Worm (Caenorhabditis elegans): ENCODE data around the gene str-217.

DNA sequence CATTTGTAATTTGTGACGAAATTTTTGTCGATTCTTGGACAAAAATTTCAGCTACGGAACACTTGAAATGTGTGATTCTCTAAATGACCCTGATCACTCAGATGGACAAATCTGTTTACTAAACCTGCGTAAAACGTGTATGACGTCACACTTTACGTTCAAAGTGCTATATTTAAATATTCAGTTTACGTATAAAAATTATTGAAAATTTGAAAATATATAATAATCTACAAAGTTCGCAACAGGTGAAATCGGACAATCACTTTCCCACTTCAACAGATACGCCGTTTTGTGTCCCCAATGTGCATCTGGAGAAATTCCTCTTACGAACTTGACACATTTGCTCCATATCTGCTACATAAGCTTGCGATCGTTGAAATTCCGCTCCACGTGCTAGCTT, 5.1 kb upstream of the str-217 start, which contains the start of gene srh-131:
- TF ChIP-seq ama-1 (optimal IDR thresholded peaks at IDR 0.05) (no peak), tbx-37 (GFP tag; conservative IDR thresholded peaks at IDR 0.05) (no peak), hnd-1 (tag; optimal IDR thresholded peaks at IDR 0.05) (no peak), flt-1 (GFP tag; IDR thresholded peaks at IDR 0.05) (no peak), ets-7 (tag; optimal IDR thresholded peaks at IDR 0.05) (no peak), hmg-4 (GFP tag; optimal IDR thresholded peaks at IDR 0.05) (no peak), tbx-11 (GFP tag; IDR thresholded peaks at IDR 0.05) (no peak), sea-1 (GFP tag; conservative IDR thresholded peaks at IDR 0.05) (no peak), pes-1 (GFP tag; IDR thresholded peaks at IDR 0.05) (no peak), tra-4 (tag; optimal IDR thresholded peaks at IDR 0.05) (no peak), hmbx-1 (tag; optimal IDR thresholded peaks at IDR 0.05) (no peak), B0310.2 (tag; optimal IDR thresholded peaks at IDR 0.05) (no peak), aly-1 (tag; optimal IDR thresholded peaks at IDR 0.05) (no peak), scrt-1 (GFP tag; IDR thresholded peaks at IDR 0.05) (no peak)

All from whole organism, early embryonic.